Worm (Caenorhabditis elegans) whole organism, L4/young adult: ENCODE measurements around the gene F20D12.12.
A peak's percentile ranks its signal among the peaks of the same experiment; 100 is the strongest.

Experiments
- W03F9.2 ChIP-seq: fragments of 150-350 bp; optimal IDR thresholded peaks from 2 replicates; lab custom pipeline; 2014; ENCODE audit warnings: missing biosample characterization, missing genetic modification characterization
- dao-5 ChIP-seq: sonication (generic microtip); optimal IDR thresholded peaks from 2 replicates; lab custom pipeline; 2016; ENCODE audit warnings: missing genotype, missing genetic modification characterization, moderate library complexity, missing compliant biosample characterization
- him-1 ChIP-seq: sonication (generic microtip); optimal IDR thresholded peaks from 2 replicates; lab custom pipeline; 2016; ENCODE audit warnings: missing genotype, missing genetic modification reagents, missing genetic modification characterization, missing compliant biosample characterization

DNA sequence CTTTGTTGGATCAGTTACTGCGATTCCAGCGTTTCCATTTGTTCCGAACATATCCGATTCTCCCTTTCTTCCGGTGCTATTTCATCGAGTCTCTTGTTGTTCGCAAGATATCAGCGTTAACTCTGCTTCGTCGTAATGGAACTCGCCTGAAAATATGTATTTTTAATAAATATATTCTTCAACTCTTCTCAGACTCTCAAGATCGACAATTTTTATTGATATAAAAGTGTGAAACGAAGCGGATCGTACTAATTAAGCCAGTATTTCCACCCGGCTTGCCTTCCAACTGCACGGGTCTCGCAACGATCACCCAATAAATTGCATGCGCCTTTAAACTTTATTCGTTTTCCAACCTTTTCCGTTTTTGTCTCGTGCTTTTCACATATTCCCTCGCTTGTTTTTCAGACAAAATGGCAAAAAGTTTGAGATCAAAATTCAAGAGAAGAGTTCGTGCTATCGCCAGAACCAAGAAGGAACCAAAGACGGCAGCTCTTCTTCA is 23.2 kb upstream of the F20D12.12 start, which contains the start of the genes xpo-3 and C49H3.3:
- TF ChIP-seq dao-5 (no peak), him-1 (tag; lab: Kevin White, UChicago) (no peak), W03F9.2 (tag; lab: Kevin White, UChicago) (peak; percentile 79)
